Fruit fly (Drosophila melanogaster): ENCODE data around the gene mat.

- TF ChIP-seq Abd-B (GFP tag; optimal IDR thresholded peaks at IDR 0.05), result no peak
- TF ChIP-seq Hr78 (GFP tag; optimal IDR thresholded peaks at IDR 0.05), result no peak
- TF ChIP-seq ey (GFP tag; optimal IDR thresholded peaks at IDR 0.05), result peak; percentile 67
- peak; percentile 6 for TF ChIP-seq dmrt93B (GFP tag; optimal IDR thresholded peaks at IDR 0.05)
- peak; percentile 3 for TF ChIP-seq Jra (GFP tag; optimal IDR thresholded peaks at IDR 0.05)
- peak; percentile 49 for TF ChIP-seq fru (GFP tag; optimal IDR thresholded peaks at IDR 0.05)
- TF ChIP-seq lola (GFP tag; optimal IDR thresholded peaks at IDR 0.05), result no peak
- TF ChIP-seq Myc (optimal IDR thresholded peaks at IDR 0.05), result peak; percentile 54
- peak; percentile 73 for TF ChIP-seq h (GFP tag; optimal IDR thresholded peaks at IDR 0.05)
- TF ChIP-seq OdsH (GFP tag; optimal IDR thresholded peaks at IDR 0.05), result peak; percentile 10
These were observed 30.2 kb upstream of the mat start for dm6 chr3L:872389-872972.

All from whole organism, wandering third instar larva.